Worm (Caenorhabditis elegans): ENCODE data around the gene T21C12.8.

ce11 chrIII:10523025-10523424, 29.8 kb downstream of the T21C12.8 start:
- TF ChIP-seq nhr-11 (tag; optimal IDR thresholded peaks at IDR 0.05) = no peak
- no peak for TF ChIP-seq lin-39 (tag; optimal IDR thresholded peaks at IDR 0.05)
- TF ChIP-seq egl-27 (tag; optimal IDR thresholded peaks at IDR 0.05) = no peak
- TF ChIP-seq jun-1 (tag; optimal IDR thresholded peaks at IDR 0.05) = no peak
- no peak for TF ChIP-seq ama-1 (optimal IDR thresholded peaks at IDR 0.05)
- TF ChIP-seq ceh-9 (tag; optimal IDR thresholded peaks at IDR 0.05) = no peak
- no peak for TF ChIP-seq mml-1 (tag; optimal IDR thresholded peaks at IDR 0.05)
- TF ChIP-seq snpc-4 (tag; optimal IDR thresholded peaks at IDR 0.05) = no peak
- TF ChIP-seq fkh-10 (GFP tag; optimal IDR thresholded peaks at IDR 0.05) = no peak
- no peak for TF ChIP-seq R02D3.7 (tag; optimal IDR thresholded peaks at IDR 0.05)
- no peak for TF ChIP-seq ceh-16 (tag; optimal IDR thresholded peaks at IDR 0.05)
- no peak for TF ChIP-seq ZK546.5 (tag; optimal IDR thresholded peaks at IDR 0.05)
- no peak for TF ChIP-seq nhr-25 (tag; optimal IDR thresholded peaks at IDR 0.05)

All from whole organism, L3 larva.